Worm (Caenorhabditis elegans) whole organism, L3 larva: Measurements from ENCODE around the gene smrc-1.

ENCODE experiments used
- ZK546.5 ChIP-seq: sonication (generic microtip); optimal IDR thresholded peaks from 2 replicates; lab custom pipeline; 2017; ENCODE audit warnings: missing biosample characterization, missing genetic modification characterization
- aly-2 ChIP-seq: fragments of 150-350 bp; optimal IDR thresholded peaks from 2 replicates; lab custom pipeline; 2014; ENCODE audit warnings: missing biosample characterization, missing genetic modification characterization
- ama-1 ChIP-seq: fragments of 150-350 bp; optimal IDR thresholded peaks from 2 replicates; lab custom pipeline; 2018
- elt-2 ChIP-seq: sonication (generic microtip); optimal IDR thresholded peaks from 2 replicates; lab custom pipeline; 2016; ENCODE audit warnings: missing genetic modification reagents, mild to moderate bottlenecking, missing genetic modification characterization, missing compliant biosample characterization
- nhr-11 ChIP-seq: fragments of 150-350 bp; optimal IDR thresholded peaks from 2 replicates; lab custom pipeline; 2014; ENCODE audit warnings: missing biosample characterization, missing genetic modification characterization
- nhr-76 ChIP-seq: fragments of 150-350 bp; sonication (generic microtip); optimal IDR thresholded peaks from 5 replicates; lab custom pipeline; 2014; ENCODE audit warnings: missing biosample characterization, missing genetic modification characterization
- nhr-77 ChIP-seq: fragments of 150-350 bp; optimal IDR thresholded peaks from 2 replicates; lab custom pipeline; 2014; ENCODE audit warnings: missing biosample characterization, missing genetic modification characterization
- tbx-2 ChIP-seq: sonication (generic microtip); optimal IDR thresholded peaks from 2 replicates; lab custom pipeline; 2016; ENCODE audit warnings: mild to moderate bottlenecking, missing genetic modification characterization, missing compliant biosample characterization
- unc-39 ChIP-seq: sonication (generic microtip); optimal IDR thresholded peaks from 4 replicates; lab custom pipeline; 2017; ENCODE audit warnings: missing biosample characterization, missing genetic modification characterization

DNA sequence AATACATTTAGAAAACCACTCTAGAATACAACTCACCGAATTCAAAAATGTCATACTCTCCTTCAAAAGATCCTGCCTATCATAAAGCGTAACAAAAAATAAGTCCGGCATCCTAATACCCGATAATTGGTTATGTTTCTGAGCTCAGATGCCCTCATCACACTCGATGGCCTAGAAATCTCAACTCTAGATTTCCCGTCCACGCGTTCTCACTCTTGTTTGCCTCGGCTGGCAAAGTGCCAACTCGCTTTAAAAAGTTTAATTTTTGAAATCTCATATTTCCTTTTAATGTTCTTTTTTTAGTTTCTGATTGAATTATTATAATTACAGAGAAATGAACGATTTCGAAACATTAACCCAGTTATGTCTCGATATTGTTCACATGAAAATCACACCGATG is 23.0 kb upstream of the smrc-1 start, which contains the start of the genes C56G2.15 and thoc-2:
- no peak for TF ChIP-seq ZK546.5 (tag; lab: Kevin White, UChicago)
- TF ChIP-seq ama-1 (lab: Kevin White, UChicago): no peak
- no peak for TF ChIP-seq tbx-2 (tag; lab: Kevin White, UChicago)
- TF ChIP-seq nhr-11: no peak
- TF ChIP-seq nhr-77 (tag; lab: Kevin White, UChicago): no peak
- no peak for TF ChIP-seq elt-2 (tag; lab: Kevin White, UChicago)
- no peak for TF ChIP-seq unc-39 (tag; lab: Kevin White, UChicago)
- no peak for TF ChIP-seq nhr-76 (tag; lab: Kevin White, UChicago)
- TF ChIP-seq aly-2 (tag; lab: Kevin White, UChicago): no peak
